Worm (Caenorhabditis elegans) whole organism, L1 larva: Measurements from ENCODE around the gene coq-8.

ENCODE experiments used
- C16A3.4 ChIP-seq: fragments of 150-350 bp; optimal IDR thresholded peaks from 2 replicates; lab custom pipeline; 2014; ENCODE audit warnings: missing biosample characterization, missing genetic modification characterization
- ceh-63 ChIP-seq: fragments of 200-800 bp; sonication (Bioruptor generic); optimal IDR thresholded peaks from 2 replicates; lab custom pipeline; 2018; ENCODE audit warnings: mild to moderate bottlenecking, missing genetic modification characterization, missing compliant biosample characterization
- lin-13 ChIP-seq: fragments of 150-350 bp; optimal IDR thresholded peaks from 2 replicates; lab custom pipeline; 2014; ENCODE audit warnings: missing biosample characterization, missing genetic modification reagents, missing genetic modification characterization
- nhr-237 ChIP-seq: fragments of 150-350 bp; optimal IDR thresholded peaks from 2 replicates; lab custom pipeline; 2014; ENCODE audit warnings: missing biosample characterization, missing genetic modification characterization
- nhr-28 ChIP-seq: fragments of 150-350 bp; optimal IDR thresholded peaks from 2 replicates; lab custom pipeline; 2014; ENCODE audit warnings: missing biosample characterization, missing genetic modification characterization
- pag-3 ChIP-seq: sonication (generic microtip); optimal IDR thresholded peaks from 2 replicates; lab custom pipeline; 2017; ENCODE audit warnings: missing genetic modification characterization, mild to moderate bottlenecking, missing compliant biosample characterization, antibody characterized with exemption, borderline replicate concordance; ENCODE audit not compliant: insufficient read depth
- skn-1 ChIP-seq: fragments of 150-350 bp; optimal IDR thresholded peaks from 2 replicates; lab custom pipeline; 2014; ENCODE audit warnings: missing biosample characterization, missing genetic modification characterization
- snpc-4 ChIP-seq: fragments of 150-350 bp; optimal IDR thresholded peaks from 2 replicates; lab custom pipeline; 2014; ENCODE audit warnings: missing biosample characterization, missing genetic modification characterization
- snu-23 ChIP-seq: sonication (generic microtip); optimal IDR thresholded peaks from 2 replicates; lab custom pipeline; 2016; ENCODE audit warnings: missing genetic modification characterization, missing compliant biosample characterization
- ztf-11 ChIP-seq, 2 experiments: sonication (generic microtip); optimal IDR thresholded peaks; 2 replicates each; lab custom pipeline; 2016 to 2017; ENCODE audit warnings: missing genetic modification characterization in 2 of 2, missing biosample characterization in 1 of 2, missing compliant biosample characterization in 1 of 2

DNA sequence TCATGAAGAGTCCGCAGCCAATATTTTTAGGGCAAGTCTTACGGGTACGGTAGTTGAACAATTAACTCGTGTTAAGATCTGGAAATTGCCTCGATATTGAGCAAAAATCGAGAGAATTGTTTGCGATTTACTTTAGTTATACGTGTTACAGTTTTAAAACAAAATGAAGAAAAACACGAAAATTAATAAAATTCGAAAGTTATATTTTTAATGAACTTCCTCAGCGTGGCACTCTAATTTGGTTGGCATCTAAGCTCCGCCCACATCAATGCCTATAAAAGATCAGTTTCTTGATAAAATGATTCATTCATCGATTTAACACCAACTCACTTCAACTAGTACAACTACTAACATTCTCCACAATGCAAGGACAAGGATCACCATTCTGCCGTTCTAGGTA is 7.3 kb downstream of the coq-8 start, which contains the start of gene gipc-1:
- TF ChIP-seq nhr-237 (tag; lab: Kevin White, UChicago), result no peak
- no peak for TF ChIP-seq snu-23 (GFP tag; lab: Kevin White, UChicago)
- no peak for TF ChIP-seq ztf-11 (tag; optimal IDR thresholded peaks at IDR 0.05; lab: Kevin White, UChicago)
- TF ChIP-seq nhr-28 (tag; lab: Kevin White, UChicago), result no peak
- TF ChIP-seq pag-3 (tag; lab: Kevin White, UChicago), result no peak
- no peak for TF ChIP-seq snpc-4 (tag; lab: Kevin White, UChicago)
- TF ChIP-seq C16A3.4 (tag; lab: Kevin White, UChicago), result no peak
- no peak for TF ChIP-seq skn-1
- no peak for TF ChIP-seq lin-13 (GFP tag; lab: Kevin White, UChicago)
- TF ChIP-seq ceh-63 (GFP tag; lab: Kevin White, UChicago), result no peak
